Fruit fly (Drosophila melanogaster): ENCODE results near the gene CG31546.
A peak's percentile ranks its signal among the peaks of the same experiment; 100 is the strongest.

CG31546 gene

DNA sequence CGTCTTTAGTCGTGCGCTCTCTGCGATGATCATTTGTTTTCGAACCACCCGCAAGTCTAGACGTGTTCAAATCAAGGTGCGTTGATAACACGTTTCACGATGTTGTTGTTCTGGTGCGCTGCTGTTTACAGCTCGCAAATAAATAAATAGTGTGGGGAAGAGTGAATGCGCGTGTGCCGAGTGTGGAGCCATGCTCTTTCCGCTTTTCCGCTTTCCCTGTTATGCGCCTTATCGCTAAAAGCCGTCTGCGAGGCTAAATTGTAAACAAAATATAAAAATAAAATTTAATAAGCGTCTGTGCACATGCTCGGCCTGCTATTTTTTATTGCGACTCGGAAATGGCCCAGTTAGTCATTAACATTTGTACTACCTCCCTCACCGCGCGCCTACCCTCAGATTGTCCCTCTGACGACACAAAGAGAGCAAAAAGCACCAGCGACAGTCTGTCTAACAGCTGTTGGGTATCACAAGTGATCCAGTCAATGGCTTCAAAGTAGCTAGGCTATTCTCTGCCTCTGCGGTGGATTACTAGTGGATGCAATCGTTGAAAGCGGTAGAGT lies 37.3 kb upstream of the CG31546 start (continued):
- TF ChIP-seq CG1603 (tag; optimal IDR thresholded peaks at IDR 0.05), result peak; percentile 79
- TF ChIP-seq chn (GFP tag; optimal IDR thresholded peaks at IDR 0.05), result peak; percentile 39
- no peak for TF ChIP-seq CG15479 (GFP tag; optimal IDR thresholded peaks at IDR 0.05)
- peak; percentile 44 for TF ChIP-seq twi (tag; optimal IDR thresholded peaks at IDR 0.05)
- peak; percentile 97 for TF ChIP-seq kni (GFP tag; optimal IDR thresholded peaks at IDR 0.05)
- TF ChIP-seq CG32532 (GFP tag; IDR thresholded peaks at IDR 0.05), result peak; percentile 35; the same call in 1 of the 2 replicates
- TF ChIP-seq lilli (GFP tag; optimal IDR thresholded peaks at IDR 0.05), result peak; percentile 42
- TF ChIP-seq Awh (GFP tag; IDR thresholded peaks at IDR 0.05), result peak; percentile 85; the same call in 1 of the 2 replicates
- peak; percentile 31; the same call in 1 of the 2 replicates for TF ChIP-seq Bgb (GFP tag; IDR thresholded peaks at IDR 0.05; ENCODE audit: partially characterized antibody)
- peak; percentile 88 for TF ChIP-seq Side (GFP tag; optimal IDR thresholded peaks at IDR 0.05)
- peak; percentile 93 for TF ChIP-seq CG13296 (GFP tag; optimal IDR thresholded peaks at IDR 0.05)
- peak in 1 of 2 experiments; percentile 5 for TF ChIP-seq Hr78 (GFP tag; optimal IDR thresholded peaks at IDR 0.05)
- TF ChIP-seq cad (GFP tag; optimal IDR thresholded peaks at IDR 0.05), result no peak
- peak; percentile 79 for TF ChIP-seq gro (GFP tag; optimal IDR thresholded peaks at IDR 0.05)
- TF ChIP-seq vvl (GFP tag; IDR thresholded peaks at IDR 0.05), result peak; percentile 72; the same call in 1 of the 2 replicates
- no peak for TF ChIP-seq dati (GFP tag; IDR thresholded peaks at IDR 0.05)
- TF ChIP-seq Hmx (GFP tag; optimal IDR thresholded peaks at IDR 0.05), result no peak
- peak; percentile 72 for TF ChIP-seq CG8359 (GFP tag; optimal IDR thresholded peaks at IDR 0.05; ENCODE audit: borderline replicate concordance)
- peak; percentile 81 for TF ChIP-seq onecut (GFP tag; IDR thresholded peaks at IDR 0.05)
- TF ChIP-seq Dref (GFP tag; IDR thresholded peaks at IDR 0.05), result no peak
- no peak for TF ChIP-seq Doc3 (GFP tag; IDR thresholded peaks at IDR 0.05; ENCODE audit: partially characterized antibody)
- peak in 1 of 3 experiments; percentile 44 for TF ChIP-seq lola (GFP tag; optimal IDR thresholded peaks at IDR 0.05)
- peak; percentile 19 for TF ChIP-seq Myb (GFP tag; optimal IDR thresholded peaks at IDR 0.05)
- 0 out of 2 replicates have a peak, but pooled peaks have one; percentile 18 for TF ChIP-seq slbo (GFP tag; IDR thresholded peaks at IDR 0.05)
- TF ChIP-seq nom (GFP tag; optimal IDR thresholded peaks at IDR 0.05), result no peak
- no peak for TF ChIP-seq Dip2 (GFP tag; IDR thresholded peaks at IDR 0.05)
- TF ChIP-seq CG15073 (GFP tag; optimal IDR thresholded peaks at IDR 0.05), result no peak
- TF ChIP-seq Dek (tag; optimal IDR thresholded peaks at IDR 0.05), result peak; percentile 57
- peak; percentile 56 for TF ChIP-seq ems (GFP tag; optimal IDR thresholded peaks at IDR 0.05)
- peak; percentile 50 for TF ChIP-seq grau (tag; optimal IDR thresholded peaks at IDR 0.05)
- TF ChIP-seq otp (GFP tag; IDR thresholded peaks at IDR 0.05), result peak; percentile 69; the same call in 1 of the 3 replicates
- TF ChIP-seq pnt (GFP tag; optimal IDR thresholded peaks at IDR 0.05), result peak; percentile 18
- TF ChIP-seq Dip3 (GFP tag; optimal IDR thresholded peaks at IDR 0.05), result no peak
- peak; percentile 79 for TF ChIP-seq Ets65A (GFP tag)
- peak; percentile 22 for TF ChIP-seq CG4820 (GFP tag; optimal IDR thresholded peaks at IDR 0.05)
- no peak for TF ChIP-seq CG10462 (GFP tag; optimal IDR thresholded peaks at IDR 0.05)
- TF ChIP-seq gt (GFP tag; IDR thresholded peaks at IDR 0.05), result no peak
- peak; percentile 18 for TF ChIP-seq pho (GFP tag; optimal IDR thresholded peaks at IDR 0.05)
- TF ChIP-seq MBD-R2 (GFP tag; IDR thresholded peaks at IDR 0.05), result peak; percentile 22; the same call in 1 of the 2 replicates
- peak; percentile 65 for TF ChIP-seq D19A (tag; optimal IDR thresholded peaks at IDR 0.05)
- TF ChIP-seq nerfin-2 (GFP tag; IDR thresholded peaks at IDR 0.05; ENCODE audit: partially characterized antibody), result no peak
- TF ChIP-seq CG8290 (GFP tag; optimal IDR thresholded peaks at IDR 0.05), result peak; percentile 74
- TF ChIP-seq CG8290 (tag; optimal IDR thresholded peaks at IDR 0.05), result peak; percentile 87 to 92
- peak; percentile 94 for TF ChIP-seq lab (GFP tag; optimal IDR thresholded peaks at IDR 0.05)
- peak; percentile 67 for TF ChIP-seq CG16863 (GFP tag; optimal IDR thresholded peaks at IDR 0.05)
- TF ChIP-seq Hand (GFP tag; optimal IDR thresholded peaks at IDR 0.05), result peak; percentile 76
- no peak for TF ChIP-seq Hr39 (optimal IDR thresholded peaks at IDR 0.05)
- TF ChIP-seq CoRest (tag; optimal IDR thresholded peaks at IDR 0.05), result peak; percentile 61
- 0 out of 3 replicates have a peak, but pooled peaks have one; percentile 49 for TF ChIP-seq ken (GFP tag; IDR thresholded peaks at IDR 0.05)
- 0 out of 2 replicates have a peak, but pooled peaks have one; percentile 12 for TF ChIP-seq CG9932 (GFP tag; IDR thresholded peaks at IDR 0.05)
